Fruit fly (Drosophila melanogaster): Measurements from ENCODE around the gene CG13082.

CG13082 gene

dm6 chr2L:19546869-19547710 lies 8.9 kb downstream of the CG13082 start, which contains the start of gene CG10337 (continued):
- no peak for TF ChIP-seq CG10959 (GFP tag; IDR thresholded peaks at IDR 0.05)
- TF ChIP-seq Optix (GFP tag; IDR thresholded peaks at IDR 0.05): no peak
- peak; percentile 86 for TF ChIP-seq CG10543 (GFP tag; optimal IDR thresholded peaks at IDR 0.05)
- TF ChIP-seq CG1832 (GFP tag; optimal IDR thresholded peaks at IDR 0.05): no peak
- TF ChIP-seq CG14710 (tag; optimal IDR thresholded peaks at IDR 0.05): peak; percentile 25
- TF ChIP-seq danr (GFP tag; IDR thresholded peaks at IDR 0.05): no peak
- TF ChIP-seq gce (GFP tag; IDR thresholded peaks at IDR 0.05): 0 out of 3 replicates have a peak, but pooled peaks have one; percentile 44
- no peak for TF ChIP-seq pzg (GFP tag; optimal IDR thresholded peaks at IDR 0.05)
- TF ChIP-seq knrl (GFP tag; IDR thresholded peaks at IDR 0.05; ENCODE audit: partially characterized antibody): no peak
- TF ChIP-seq ken (GFP tag; IDR thresholded peaks at IDR 0.05): no peak
- TF ChIP-seq Atf3 (GFP tag; optimal IDR thresholded peaks at IDR 0.05): no peak
- TF ChIP-seq CG3726 (GFP tag; IDR thresholded peaks at IDR 0.05): no peak
- TF ChIP-seq lov (optimal IDR thresholded peaks at IDR 0.05): no peak
- no peak for TF ChIP-seq lov (GFP tag; IDR thresholded peaks at IDR 0.05)
- TF ChIP-seq CG3281 (GFP tag; optimal IDR thresholded peaks at IDR 0.05): peak; percentile 80
- peak; percentile 39 for TF ChIP-seq tx (GFP tag; optimal IDR thresholded peaks at IDR 0.05)
- no peak for TF ChIP-seq CG10366 (GFP tag; IDR thresholded peaks at IDR 0.05)
- TF ChIP-seq cad (GFP tag; optimal IDR thresholded peaks at IDR 0.05): no peak
- TF ChIP-seq Neu2 (GFP tag; optimal IDR thresholded peaks at IDR 0.05; ENCODE audit: borderline replicate concordance): no peak
- TF ChIP-seq CG12769 (tag; optimal IDR thresholded peaks at IDR 0.05): peak; percentile 60
- no peak for TF ChIP-seq Dll (GFP tag; IDR thresholded peaks at IDR 0.05; ENCODE audit: partially characterized antibody)
- peak; percentile 25 for TF ChIP-seq mam (GFP tag; optimal IDR thresholded peaks at IDR 0.05)
- no peak for TF ChIP-seq CG4854 (GFP tag; optimal IDR thresholded peaks at IDR 0.05)
- TF ChIP-seq CG8359 (GFP tag; optimal IDR thresholded peaks at IDR 0.05; ENCODE audit: borderline replicate concordance): no peak
- TF ChIP-seq Mes4 (GFP tag; optimal IDR thresholded peaks at IDR 0.05): no peak
- peak; percentile 45 for TF ChIP-seq CrebB (tag; optimal IDR thresholded peaks at IDR 0.05)
- peak; percentile 70 for TF ChIP-seq CG7556 (GFP tag; optimal IDR thresholded peaks at IDR 0.05)
- TF ChIP-seq jumu (GFP tag; optimal IDR thresholded peaks at IDR 0.05): no peak
- TF ChIP-seq CG31441 (GFP tag; IDR thresholded peaks at IDR 0.05): peak; percentile 16; the same call in 1 of the 2 replicates
- TF ChIP-seq pho (GFP tag; optimal IDR thresholded peaks at IDR 0.05): no peak
- no peak for TF ChIP-seq ash1 (GFP tag; optimal IDR thresholded peaks at IDR 0.05)
- TF ChIP-seq corto (GFP tag; optimal IDR thresholded peaks at IDR 0.05): no peak
- peak; percentile 24 for TF ChIP-seq Myb (GFP tag; optimal IDR thresholded peaks at IDR 0.05)
- TF ChIP-seq CoRest (tag; optimal IDR thresholded peaks at IDR 0.05): peak; percentile 47
- TF ChIP-seq CG6654 (GFP tag; optimal IDR thresholded peaks at IDR 0.05): no peak
- TF ChIP-seq CG11085 (GFP tag; IDR thresholded peaks at IDR 0.05): 0 out of 2 replicates have a peak, but pooled peaks have one; percentile 26
- TF ChIP-seq Adf1 (GFP tag; IDR thresholded peaks at IDR 0.05): 0 out of 2 replicates have a peak, but pooled peaks have one; percentile 6
- peak; percentile 29 for TF ChIP-seq ATbp (GFP tag; optimal IDR thresholded peaks at IDR 0.05)
- no peak for TF ChIP-seq Fer2 (tag; optimal IDR thresholded peaks at IDR 0.05)
- peak; percentile 59; the same call in 1 of the 2 replicates for TF ChIP-seq MBD-R2 (GFP tag; IDR thresholded peaks at IDR 0.05)
- no peak for TF ChIP-seq fd3F (GFP tag; optimal IDR thresholded peaks at IDR 0.05)
- no peak for TF ChIP-seq stc (GFP tag; IDR thresholded peaks at IDR 0.05)
- no peak for TF ChIP-seq CG7271 (tag; optimal IDR thresholded peaks at IDR 0.05)
- TF ChIP-seq CG32532 (GFP tag; IDR thresholded peaks at IDR 0.05): peak; percentile 49
- TF ChIP-seq YL-1 (GFP tag; optimal IDR thresholded peaks at IDR 0.05): peak; percentile 34
- TF ChIP-seq CG9609 (GFP tag; optimal IDR thresholded peaks at IDR 0.05): no peak
- TF ChIP-seq CG33557 (GFP tag; optimal IDR thresholded peaks at IDR 0.05): no peak
- TF ChIP-seq D19A (tag; optimal IDR thresholded peaks at IDR 0.05): peak; percentile 40
- TF ChIP-seq fd96Cb (tag; optimal IDR thresholded peaks at IDR 0.05): peak; percentile 4
